Worm (Caenorhabditis elegans): ENCODE results near the gene ahsa-1.

ce11 chrV:15068378-15068777 is 16.8 kb downstream of the ahsa-1 start, which contains the start of gene dnj-3:
- no peak for TF ChIP-seq ref-1 (GFP tag; conservative IDR thresholded peaks at IDR 0.05)
- no peak for TF ChIP-seq T22C8.4 (GFP tag; IDR thresholded peaks at IDR 0.05)
- TF ChIP-seq ztf-23 (GFP tag; IDR thresholded peaks at IDR 0.05), result no peak
- TF ChIP-seq flt-1 (GFP tag; IDR thresholded peaks at IDR 0.05), result no peak
- TF ChIP-seq klf-2 (GFP tag; conservative IDR thresholded peaks at IDR 0.05), result no peak
- no peak for TF ChIP-seq ztf-29 (GFP tag; IDR thresholded peaks at IDR 0.05)
- no peak for TF ChIP-seq cog-1 (tag; optimal IDR thresholded peaks at IDR 0.05)
- TF ChIP-seq med-1 (GFP tag; optimal IDR thresholded peaks at IDR 0.05; ENCODE audit: insufficient read depth), result no peak
